Worm (Caenorhabditis elegans): ENCODE results near the gene unc-79.

The unc-79 gene

ce11 chrIII:4063724-4064123, 2.7 kb upstream of the unc-79 start:
- TF ChIP-seq zag-1 (tag; optimal IDR thresholded peaks at IDR 0.05): peak; percentile 85
- peak; percentile 1 for TF ChIP-seq egl-27 (tag; optimal IDR thresholded peaks at IDR 0.05)
- peak; percentile 15 for TF ChIP-seq mab-5 (tag; optimal IDR thresholded peaks at IDR 0.05)
- no peak for TF ChIP-seq blmp-1 (tag; optimal IDR thresholded peaks at IDR 0.05; ENCODE audit: insufficient read depth)
- peak; percentile 76 for TF ChIP-seq C34F6.9 (tag; optimal IDR thresholded peaks at IDR 0.05)
- TF ChIP-seq sma-9 (GFP tag; optimal IDR thresholded peaks at IDR 0.05): peak; percentile 31
- TF ChIP-seq sma-9 (tag; optimal IDR thresholded peaks at IDR 0.05): no peak
- TF ChIP-seq nhr-129 (tag; optimal IDR thresholded peaks at IDR 0.05): peak; percentile 34
- no peak for TF ChIP-seq ceh-16 (tag; optimal IDR thresholded peaks at IDR 0.05)
- TF ChIP-seq F13H6.1 (tag; optimal IDR thresholded peaks at IDR 0.05): peak; percentile 71
- TF ChIP-seq lin-11 (tag; optimal IDR thresholded peaks at IDR 0.05): peak; percentile 21
- no peak for TF ChIP-seq unc-39 (tag; optimal IDR thresholded peaks at IDR 0.05)
- no peak for TF ChIP-seq ztf-4 (tag; optimal IDR thresholded peaks at IDR 0.05)
- TF ChIP-seq nhr-10 (tag; optimal IDR thresholded peaks at IDR 0.05): no peak
- TF ChIP-seq sem-4 (tag; optimal IDR thresholded peaks at IDR 0.05): peak; percentile 27
- TF ChIP-seq crh-2 (tag; optimal IDR thresholded peaks at IDR 0.05): peak; percentile 15
- peak in 1 of 2 experiments; percentile 5 for TF ChIP-seq mdl-1 (tag; optimal IDR thresholded peaks at IDR 0.05)
- TF ChIP-seq lsy-2 (tag; optimal IDR thresholded peaks at IDR 0.05): peak in 1 of 2 experiments; percentile 63
- TF ChIP-seq ztf-11 (tag; optimal IDR thresholded peaks at IDR 0.05): no peak
- no peak for TF ChIP-seq elt-3 (tag; optimal IDR thresholded peaks at IDR 0.05)
- TF ChIP-seq Y55F3AM.14 (GFP tag; optimal IDR thresholded peaks at IDR 0.05): peak; percentile 28
- peak; percentile 81 for TF ChIP-seq unc-55 (GFP tag; optimal IDR thresholded peaks at IDR 0.05)

- TF ChIP-seq lin-13 (GFP tag; optimal IDR thresholded peaks at IDR 0.05): no peak
- TF ChIP-seq lin-11 (tag; optimal IDR thresholded peaks at IDR 0.05): no peak
- TF ChIP-seq ama-1 (optimal IDR thresholded peaks at IDR 0.05): no peak
- no peak for TF ChIP-seq ZK546.5 (tag; optimal IDR thresholded peaks at IDR 0.05)
- no peak for TF ChIP-seq nhr-6 (tag; optimal IDR thresholded peaks at IDR 0.05)
- TF ChIP-seq unc-39 (tag; optimal IDR thresholded peaks at IDR 0.05): no peak
- no peak for TF ChIP-seq ztf-1 (GFP tag; conservative IDR thresholded peaks at IDR 0.05)
- no peak for TF ChIP-seq snpc-4 (tag; optimal IDR thresholded peaks at IDR 0.05)
- no peak for TF ChIP-seq ceh-82 (tag; optimal IDR thresholded peaks at IDR 0.05)
- TF ChIP-seq elt-3 (tag; optimal IDR thresholded peaks at IDR 0.05): no peak
- TF ChIP-seq C34F6.9 (tag; optimal IDR thresholded peaks at IDR 0.05): no peak
- TF ChIP-seq egl-27 (tag; optimal IDR thresholded peaks at IDR 0.05): no peak
- no peak for TF ChIP-seq sma-3 (GFP tag; optimal IDR thresholded peaks at IDR 0.05)
- no peak for TF ChIP-seq unc-55 (GFP tag; optimal IDR thresholded peaks at IDR 0.05)
- no peak for TF ChIP-seq lsy-2 (tag; optimal IDR thresholded peaks at IDR 0.05)
- TF ChIP-seq nhr-10 (tag; optimal IDR thresholded peaks at IDR 0.05): no peak
- no peak for TF ChIP-seq ztf-4 (tag; optimal IDR thresholded peaks at IDR 0.05)
- no peak for TF ChIP-seq sma-9 (GFP tag; optimal IDR thresholded peaks at IDR 0.05)
- TF ChIP-seq sma-9 (tag; optimal IDR thresholded peaks at IDR 0.05): no peak
- TF ChIP-seq nhr-237 (tag; optimal IDR thresholded peaks at IDR 0.05): no peak
Observed at ce11 chrIII:4068120-4068519, 1.7 kb downstream of the unc-79 start.

- TF ChIP-seq ZK546.5 (tag; optimal IDR thresholded peaks at IDR 0.05): no peak
- no peak for TF ChIP-seq fos-1 (tag; optimal IDR thresholded peaks at IDR 0.05)
- no peak for TF ChIP-seq F13H6.1 (tag; optimal IDR thresholded peaks at IDR 0.05)
- peak; percentile 37 for TF ChIP-seq sem-4 (tag; optimal IDR thresholded peaks at IDR 0.05)
- no peak for TF ChIP-seq aly-2 (tag; optimal IDR thresholded peaks at IDR 0.05)
- no peak for TF ChIP-seq crh-2 (tag; optimal IDR thresholded peaks at IDR 0.05)
- TF ChIP-seq ceh-82 (tag; optimal IDR thresholded peaks at IDR 0.05): no peak
- TF ChIP-seq elt-3 (tag; optimal IDR thresholded peaks at IDR 0.05): no peak
- TF ChIP-seq nhr-12 (tag; optimal IDR thresholded peaks at IDR 0.05): no peak
- TF ChIP-seq nhr-10 (tag; optimal IDR thresholded peaks at IDR 0.05): no peak
- peak; percentile 0 for TF ChIP-seq egl-27 (tag; optimal IDR thresholded peaks at IDR 0.05)
- no peak for TF ChIP-seq ztf-1 (GFP tag; conservative IDR thresholded peaks at IDR 0.05)
- TF ChIP-seq blmp-1 (tag; optimal IDR thresholded peaks at IDR 0.05; ENCODE audit: insufficient read depth): no peak
- TF ChIP-seq sma-3 (GFP tag; optimal IDR thresholded peaks at IDR 0.05): no peak
- TF ChIP-seq dmd-4 (tag; optimal IDR thresholded peaks at IDR 0.05): no peak
- no peak for TF ChIP-seq nhr-25 (tag; optimal IDR thresholded peaks at IDR 0.05)
- TF ChIP-seq nhr-77 (tag; optimal IDR thresholded peaks at IDR 0.05): no peak
- TF ChIP-seq lsy-2 (tag; optimal IDR thresholded peaks at IDR 0.05): no peak
- TF ChIP-seq C34F6.9 (tag; optimal IDR thresholded peaks at IDR 0.05): no peak
- no peak for TF ChIP-seq nhr-23 (tag; optimal IDR thresholded peaks at IDR 0.05)
- TF ChIP-seq Y55F3AM.14 (GFP tag; optimal IDR thresholded peaks at IDR 0.05): peak; percentile 59
- peak; percentile 1 for TF ChIP-seq sma-9 (GFP tag; optimal IDR thresholded peaks at IDR 0.05)
- no peak for TF ChIP-seq sma-9 (tag; optimal IDR thresholded peaks at IDR 0.05)
- no peak for TF ChIP-seq ceh-16 (tag; optimal IDR thresholded peaks at IDR 0.05)
- TF ChIP-seq unc-55 (GFP tag; optimal IDR thresholded peaks at IDR 0.05): peak; percentile 23
- TF ChIP-seq nhr-237 (tag; optimal IDR thresholded peaks at IDR 0.05): no peak
Observed at ce11 chrIII:4070239-4070638, 3.8 kb downstream of the unc-79 start.
